Worm (Caenorhabditis elegans): ENCODE results near the gene epg-4.

The epg-4 gene

ce11 chrIII:7215532-7215931, 33.6 kb downstream of the epg-4 start (continued):
- TF ChIP-seq ces-1 (GFP tag; optimal IDR thresholded peaks at IDR 0.05) (no peak), nhr-76 (tag; optimal IDR thresholded peaks at IDR 0.05) (no peak), nhr-28 (tag; optimal IDR thresholded peaks at IDR 0.05) (no peak), ceh-88 (GFP tag; IDR thresholded peaks at IDR 0.05) (no peak), snu-23 (GFP tag; optimal IDR thresholded peaks at IDR 0.05) (peak; percentile 9), tlp-1 (tag; optimal IDR thresholded peaks at IDR 0.05) (no peak), lin-35 (GFP tag; optimal IDR thresholded peaks at IDR 0.05) (peak in 1 of 2 experiments; percentile 13)

DNA sequence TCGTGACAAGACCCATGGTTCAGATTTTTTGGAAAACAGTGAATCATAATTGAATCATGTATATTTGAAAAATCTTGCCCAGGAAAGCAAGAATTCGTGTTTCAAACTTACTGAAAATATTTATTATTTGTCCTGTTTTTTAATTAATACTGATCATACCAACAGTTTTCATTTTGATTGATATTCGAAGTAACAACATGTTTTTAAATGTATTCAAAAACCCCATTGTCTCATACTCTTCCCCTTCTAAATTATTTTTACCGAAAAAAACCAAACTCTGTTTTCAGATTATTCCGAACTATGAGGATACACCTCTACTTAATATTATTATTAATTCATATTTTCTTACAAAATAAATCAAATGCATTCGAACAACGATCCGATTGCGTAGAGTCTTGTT, 34.3 kb downstream of the epg-4 start, which contains the start of gene R151.1:
TSS of gene R151.1 (plus strand) at position 301 of the 400 bp plus-strand sequence.
- no peak for TF ChIP-seq ztf-11 (tag; optimal IDR thresholded peaks at IDR 0.05)
- no peak for TF ChIP-seq swsn-7 (tag; optimal IDR thresholded peaks at IDR 0.05)
- no peak for TF ChIP-seq pqm-1 (tag; optimal IDR thresholded peaks at IDR 0.05)
- TF ChIP-seq vab-15 (tag; optimal IDR thresholded peaks at IDR 0.05): no peak
- TF ChIP-seq ceh-63 (GFP tag; optimal IDR thresholded peaks at IDR 0.05): no peak
- TF ChIP-seq fkh-10 (GFP tag; optimal IDR thresholded peaks at IDR 0.05): no peak

- TF ChIP-seq unc-130 (tag; optimal IDR thresholded peaks at IDR 0.05) (peak; percentile 32), xbp-1 (tag; optimal IDR thresholded peaks at IDR 0.05) (peak; percentile 34), lsy-2 (tag; optimal IDR thresholded peaks at IDR 0.05) (peak; percentile 76 to 80), C34B4.2 (tag; optimal IDR thresholded peaks at IDR 0.05) (no peak), nhr-28 (tag; optimal IDR thresholded peaks at IDR 0.05) (no peak), mdl-1 (tag; optimal IDR thresholded peaks at IDR 0.05) (peak in 1 of 2 experiments; percentile 14), blmp-1 (tag; optimal IDR thresholded peaks at IDR 0.05) (peak; percentile 74), dsc-1 (tag; optimal IDR thresholded peaks at IDR 0.05) (peak; percentile 43), vab-15 (tag; optimal IDR thresholded peaks at IDR 0.05) (peak; percentile 25), nhr-11 (tag; optimal IDR thresholded peaks at IDR 0.05) (peak; percentile 65), ces-1 (GFP tag; optimal IDR thresholded peaks at IDR 0.05) (no peak), nhr-47 (tag; optimal IDR thresholded peaks at IDR 0.05) (peak; percentile 39), sup-37 (GFP tag; optimal IDR thresholded peaks at IDR 0.05) (peak; percentile 46), tbx-2 (tag; optimal IDR thresholded peaks at IDR 0.05) (peak; percentile 58), elt-2 (tag; optimal IDR thresholded peaks at IDR 0.05) (no peak), snu-23 (GFP tag; optimal IDR thresholded peaks at IDR 0.05) (peak; percentile 80), lin-14 (GFP tag; optimal IDR thresholded peaks at IDR 0.05) (peak; percentile 90), unc-98 (GFP tag; IDR thresholded peaks at IDR 0.05) (peak; percentile 67), F16B12.6 (tag; optimal IDR thresholded peaks at IDR 0.05) (no peak), fkh-4 (tag; optimal IDR thresholded peaks at IDR 0.05; ENCODE audit: borderline replicate concordance) (no peak), lin-15B (tag; optimal IDR thresholded peaks at IDR 0.05) (no peak), lin-35 (GFP tag; optimal IDR thresholded peaks at IDR 0.05) (peak in 1 of 2 experiments; percentile 6), fos-1 (tag; optimal IDR thresholded peaks at IDR 0.05) (no peak), dpl-1 (GFP tag; optimal IDR thresholded peaks at IDR 0.05) (peak; percentile 5 to 30 (median 19)), lin-39 (tag; optimal IDR thresholded peaks at IDR 0.05) (peak; percentile 63), ztf-4 (tag; optimal IDR thresholded peaks at IDR 0.05) (peak; percentile 71), nhr-71 (tag; optimal IDR thresholded peaks at IDR 0.05) (peak; percentile 94), mef-2 (tag; optimal IDR thresholded peaks at IDR 0.05) (peak; percentile 54), elt-3 (tag; optimal IDR thresholded peaks at IDR 0.05) (no peak), mep-1 (tag; optimal IDR thresholded peaks at IDR 0.05) (peak; percentile 63), nhr-19 (GFP tag; conservative IDR thresholded peaks at IDR 0.05) (peak; percentile 79), rnt-1 (tag; optimal IDR thresholded peaks at IDR 0.05) (peak; percentile 88), C16A3.4 (tag; optimal IDR thresholded peaks at IDR 0.05) (peak; percentile 28), nhr-90 (tag; optimal IDR thresholded peaks at IDR 0.05; ENCODE audit: poor library complexity) (no peak), swsn-7 (tag; optimal IDR thresholded peaks at IDR 0.05) (peak; percentile 53), lin-13 (GFP tag; optimal IDR thresholded peaks at IDR 0.05) (peak; percentile 40), efl-1 (optimal IDR thresholded peaks at IDR 0.05) (peak; percentile 22 to 52), efl-1 (GFP tag; optimal IDR thresholded peaks at IDR 0.05 in 1 of 2) (peak; percentile 23 to 81), hlh-4 (tag; optimal IDR thresholded peaks at IDR 0.05) (no peak), nhr-20 (tag; optimal IDR thresholded peaks at IDR 0.05) (peak; percentile 77), ceh-63 (GFP tag; optimal IDR thresholded peaks at IDR 0.05) (no peak)
Observed at ce11 chrIII:7216924-7217521, 35.1 kb downstream of the epg-4 start.
